Fruit fly (Drosophila melanogaster): ENCODE measurements around the gene srp.

dm6 chr3R:15972979-15973486 is 12.9 kb upstream of the srp start, which contains the start of gene Hel89B:
- no peak for TF ChIP-seq insv (optimal IDR thresholded peaks at IDR 0.05)
- TF ChIP-seq h (optimal IDR thresholded peaks at IDR 0.05) = no peak
- TF ChIP-seq ttk (optimal IDR thresholded peaks at IDR 0.05) = no peak
- TF ChIP-seq Sin3A (optimal IDR thresholded peaks at IDR 0.05) = no peak
- TF ChIP-seq psq (optimal IDR thresholded peaks at IDR 0.05) = no peak
- no peak for TF ChIP-seq Myc (optimal IDR thresholded peaks at IDR 0.05)

All from Kc167 (cell line).